Fruit fly (Drosophila melanogaster): Measurements from ENCODE around the gene Hsp68.

DNA sequence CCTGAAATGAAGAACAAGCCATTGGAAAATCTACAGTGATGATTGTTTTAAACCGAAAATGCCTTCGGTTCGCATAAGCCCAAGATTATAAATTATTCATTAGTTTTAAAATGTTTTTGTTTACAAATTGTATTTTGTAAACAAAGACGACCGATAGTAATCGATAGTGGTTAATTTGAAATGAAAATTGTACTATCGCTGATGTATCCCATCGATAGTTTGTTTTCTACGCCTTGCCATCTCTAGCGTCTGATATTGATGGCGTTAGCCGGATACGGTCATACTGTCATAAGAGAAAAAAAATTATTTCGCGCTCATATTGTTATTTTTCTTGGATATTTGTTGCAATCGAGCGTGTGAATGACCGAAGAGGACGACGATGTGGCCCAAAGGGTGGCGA, 931 bp upstream of the Hsp68 start, which contains the start of gene SMC1:
- TF ChIP-seq CTCF (optimal IDR thresholded peaks at IDR 0.05) (peak in 1 of 2 experiments; percentile 20), CG8478 (optimal IDR thresholded peaks at IDR 0.05) (no peak)
